Worm (Caenorhabditis elegans) whole organism, L4 larva: ENCODE data around the gene ccz-1.

Experiments used
- aha-1 ChIP-seq: fragments of 150-350 bp; peaks from one replicate; lab custom pipeline; 2014; ENCODE audit warnings: missing biosample characterization, missing genetic modification characterization
- ceh-20 ChIP-seq: fragments of 200-800 bp; sonication (Bioruptor generic); IDR thresholded peaks from 2 replicates; pipeline ENCODE4 v1.3.6; 2022; ENCODE audit warnings: missing genetic modification reagents, missing genetic modification characterization, missing compliant biosample characterization
- ceh-82 ChIP-seq: sonication (generic microtip); optimal IDR thresholded peaks from 2 replicates; lab custom pipeline; 2017; ENCODE audit warnings: missing biosample characterization, missing genetic modification characterization
- daf-12 ChIP-seq: fragments of 150-350 bp; optimal IDR thresholded peaks from 2 replicates; lab custom pipeline; 2014; ENCODE audit warnings: missing biosample characterization, missing genetic modification reagents, missing genetic modification characterization
- daf-16 ChIP-seq, 3 experiments: sonication (generic microtip); optimal IDR thresholded peaks; 2 replicates each; lab custom pipeline; 2016 to 2017; ENCODE audit warnings: missing genetic modification characterization in 3 of 3, missing genetic modification reagents in 3 of 3, mild to moderate bottlenecking in 2 of 3, missing compliant biosample characterization in 2 of 3, missing biosample characterization in 1 of 3, moderate library complexity in 1 of 3
- daf-19 ChIP-seq: fragments of 200-800 bp; sonication (Bioruptor generic); conservative IDR thresholded peaks from 2 replicates; pipeline ENCODE4 v1.3.6; 2022; ENCODE audit warnings: missing genetic modification characterization, missing compliant biosample characterization
- dmd-6 ChIP-seq: fragments of 200-800 bp; sonication (Bioruptor generic); IDR thresholded peaks from 2 replicates; pipeline ENCODE4 v1.3.6; 2022; ENCODE audit warnings: missing genetic modification reagents, missing genetic modification characterization, missing compliant biosample characterization
- lim-7 ChIP-seq: fragments of 200-800 bp; sonication (Bioruptor generic); IDR thresholded peaks from 2 replicates; pipeline ENCODE4 v1.3.6; 2022; ENCODE audit warnings: missing genetic modification characterization, missing compliant biosample characterization
- lin-29 ChIP-seq: fragments of 200-800 bp; sonication (Bioruptor generic); IDR thresholded peaks from 2 replicates; pipeline ENCODE4 v1.3.6; 2022; ENCODE audit warnings: missing genetic modification reagents, missing genetic modification characterization, missing compliant biosample characterization
- nhr-28 ChIP-seq: fragments of 150-350 bp; optimal IDR thresholded peaks from 2 replicates; lab custom pipeline; 2014; ENCODE audit warnings: missing biosample characterization, missing genetic modification characterization
- pqm-1 ChIP-seq: sonication (generic microtip); optimal IDR thresholded peaks from 2 replicates; lab custom pipeline; 2017; ENCODE audit warnings: missing biosample characterization, missing genetic modification characterization
- skn-1 ChIP-seq: fragments of 150-350 bp; optimal IDR thresholded peaks from 2 replicates; lab custom pipeline; 2014; ENCODE audit warnings: missing biosample characterization, missing genetic modification characterization
- snpc-4 ChIP-seq: fragments of 150-350 bp; optimal IDR thresholded peaks from 2 replicates; lab custom pipeline; 2014; ENCODE audit warnings: missing biosample characterization, missing genetic modification characterization
- spr-1 ChIP-seq: sonication (generic microtip); optimal IDR thresholded peaks from 2 replicates; lab custom pipeline; 2016; ENCODE audit warnings: mild to moderate bottlenecking, missing genetic modification characterization, missing compliant biosample characterization

Gene ccz-1

ce11 chrV:13730762-13731161 lies 52.1 kb downstream of the ccz-1 start, which contains the start of gene dct-17:
Gene dct-17 (minus strand): TSS chrV:13730784.
- TF ChIP-seq lin-29 (no peak), nhr-28 (tag; lab: Kevin White, UChicago) (peak; percentile 31), daf-12 (tag; lab: Kevin White, UChicago) (no peak), spr-1 (tag; lab: Kevin White, UChicago) (no peak), daf-19 (GFP tag; lab: Robert Waterston, UW) (no peak), daf-16 (GFP tag; optimal IDR thresholded peaks at IDR 0.05; lab: Kevin White, UChicago) (no peak), daf-16 (tag; optimal IDR thresholded peaks at IDR 0.05; lab: Kevin White, UChicago) (peak; percentile 6), dmd-6 (GFP tag; lab: Robert Waterston, UW) (peak; percentile 70), ceh-20 (GFP tag; lab: Robert Waterston, UW) (no peak), aha-1 (tag; lab: Kevin White, UChicago) (peak; percentile 14), pqm-1 (tag; lab: Kevin White, UChicago) (peak; percentile 48), ceh-82 (tag; lab: Kevin White, UChicago) (no peak), skn-1 (tag; lab: Kevin White, UChicago) (no peak), snpc-4 (tag; lab: Kevin White, UChicago) (no peak), lim-7 (GFP tag; lab: Robert Waterston, UW) (no peak)
- TF ChIP-seq, all 104 proteins: peak for 5
